Fruit fly (Drosophila melanogaster) whole organism, prepupa: ENCODE data around the gene Indy.

Experiments used
- CG10669 ChIP-seq: fragments of 200-800 bp; sonication (Bioruptor generic); optimal IDR thresholded peaks from 3 replicates; lab custom pipeline; 2018; ENCODE audit warnings: missing biosample characterization, mild to moderate bottlenecking, missing genetic modification characterization, moderate library complexity
- CG11294 ChIP-seq: fragments of 200-800 bp; sonication (Bioruptor generic); IDR thresholded peaks from 2 replicates; pipeline ENCODE4 v1.3.6; 2022; ENCODE audit warnings: missing biosample characterization, missing genetic modification characterization
- Eip93F ChIP-seq: fragments of 200-800 bp; sonication (Bioruptor generic); optimal IDR thresholded peaks from 2 replicates; lab custom pipeline; 2016; ENCODE audit warnings: missing biosample characterization, mild to moderate bottlenecking, missing genetic modification characterization
- Ets96B ChIP-seq: fragments of 200-800 bp; optimal IDR thresholded peaks from 2 replicates; lab custom pipeline; 2019; ENCODE audit warnings: missing biosample characterization, mild to moderate bottlenecking, missing genetic modification characterization, moderate library complexity
- OdsH ChIP-seq: fragments of 200-800 bp; sonication (Bioruptor generic); optimal IDR thresholded peaks from 3 replicates; lab custom pipeline; 2016; ENCODE audit warnings: missing biosample characterization, missing genetic modification characterization
- dsx ChIP-seq: fragments of 200-800 bp; optimal IDR thresholded peaks from 3 replicates; lab custom pipeline; 2019; ENCODE audit warnings: missing biosample characterization, mild to moderate bottlenecking, missing genetic modification characterization, moderate library complexity; ENCODE audit not compliant: poor library complexity, severe bottlenecking
- fd85E ChIP-seq: fragments of 200-800 bp; sonication (Bioruptor generic); optimal IDR thresholded peaks from 3 replicates; lab custom pipeline; 2016; ENCODE audit warnings: missing biosample characterization, missing genetic modification characterization

- TF ChIP-seq dsx (GFP tag; lab: Kevin White, UChicago) (no peak), Ets96B (no peak), CG10669 (GFP tag; lab: Kevin White, UChicago) (no peak), CG11294 (no peak; the same call in 1 of the 2 replicates), OdsH (GFP tag; lab: Kevin White, UChicago) (no peak), Eip93F (no peak), fd85E (GFP tag; lab: Kevin White, UChicago) (no peak)
These were observed 60.0 kb downstream of the Indy start for dm6 chr3L:18786066-18786426.
